Worm (Caenorhabditis elegans) whole organism, L2 larva: ENCODE results near the gene W09G10.9.

Source experiments
- R02D3.7 ChIP-seq: fragments of 150-350 bp; optimal IDR thresholded peaks from 2 replicates; lab custom pipeline; 2014; ENCODE audit warnings: missing biosample characterization, missing genetic modification characterization
- ZK546.5 ChIP-seq: sonication (generic microtip); optimal IDR thresholded peaks from 2 replicates; lab custom pipeline; 2017; ENCODE audit warnings: missing biosample characterization, missing genetic modification characterization
- alr-1 ChIP-seq: fragments of 150-350 bp; optimal IDR thresholded peaks from 2 replicates; lab custom pipeline; 2014; ENCODE audit warnings: missing biosample characterization, missing genetic modification characterization
- aly-2 ChIP-seq: fragments of 150-350 bp; optimal IDR thresholded peaks from 2 replicates; lab custom pipeline; 2014; ENCODE audit warnings: missing biosample characterization, missing genetic modification characterization
- ceh-16 ChIP-seq: fragments of 150-350 bp; optimal IDR thresholded peaks from 2 replicates; lab custom pipeline; 2014; ENCODE audit warnings: missing biosample characterization, missing genetic modification characterization
- crh-2 ChIP-seq: sonication (generic microtip); optimal IDR thresholded peaks from 2 replicates; lab custom pipeline; 2017; ENCODE audit warnings: missing biosample characterization, missing genetic modification characterization
- dmd-4 ChIP-seq: sonication (generic microtip); optimal IDR thresholded peaks from 2 replicates; lab custom pipeline; 2017; ENCODE audit warnings: missing biosample characterization, missing genetic modification characterization
- egl-27 ChIP-seq: sonication (generic microtip); optimal IDR thresholded peaks from 3 replicates; lab custom pipeline; 2017; ENCODE audit warnings: missing biosample characterization, missing genetic modification reagents, missing genetic modification characterization
- elt-1 ChIP-seq: fragments of 150-350 bp; optimal IDR thresholded peaks from 2 replicates; lab custom pipeline; 2014; ENCODE audit warnings: missing biosample characterization, missing genetic modification characterization
- elt-3 ChIP-seq: sonication (generic microtip); optimal IDR thresholded peaks from 2 replicates; lab custom pipeline; 2017; ENCODE audit warnings: missing biosample characterization, missing genetic modification characterization
- fos-1 ChIP-seq: fragments of 150-350 bp; optimal IDR thresholded peaks from 2 replicates; lab custom pipeline; 2014; ENCODE audit warnings: missing biosample characterization, missing genetic modification characterization
- gmeb-1 ChIP-seq: fragments of 150-350 bp; optimal IDR thresholded peaks from 2 replicates; lab custom pipeline; 2014; ENCODE audit warnings: missing biosample characterization, missing genetic modification characterization
- lin-11 ChIP-seq: fragments of 150-350 bp; sonication (generic microtip); optimal IDR thresholded peaks from 2 replicates; lab custom pipeline; 2014; ENCODE audit warnings: missing biosample characterization, missing genetic modification characterization, inconsistent platforms, mixed read lengths
- lin-13 ChIP-seq: fragments of 150-350 bp; optimal IDR thresholded peaks from 2 replicates; lab custom pipeline; 2014; ENCODE audit warnings: missing biosample characterization, missing genetic modification reagents, missing genetic modification characterization
- mab-5 ChIP-seq: fragments of 150-350 bp; optimal IDR thresholded peaks from 2 replicates; lab custom pipeline; 2014; ENCODE audit warnings: missing biosample characterization, missing genetic modification characterization
- mbf-1 ChIP-seq: sonication (generic microtip); optimal IDR thresholded peaks from 2 replicates; lab custom pipeline; 2017; ENCODE audit warnings: missing biosample characterization, missing genetic modification characterization
- nhr-11 ChIP-seq: fragments of 150-350 bp; optimal IDR thresholded peaks from 2 replicates; lab custom pipeline; 2014; ENCODE audit warnings: missing biosample characterization, missing genetic modification characterization
- nhr-12 ChIP-seq: fragments of 150-350 bp; optimal IDR thresholded peaks from 2 replicates; lab custom pipeline; 2014; ENCODE audit warnings: missing biosample characterization, missing genetic modification characterization
- nhr-129 ChIP-seq: fragments of 150-350 bp; optimal IDR thresholded peaks from 2 replicates; lab custom pipeline; 2014; ENCODE audit warnings: missing biosample characterization, missing genetic modification characterization
- nhr-23 ChIP-seq: fragments of 150-350 bp; optimal IDR thresholded peaks from 2 replicates; lab custom pipeline; 2014; ENCODE audit warnings: missing biosample characterization, missing genetic modification reagents, missing genetic modification characterization
- nhr-237 ChIP-seq: fragments of 150-350 bp; optimal IDR thresholded peaks from 2 replicates; lab custom pipeline; 2014; ENCODE audit warnings: missing biosample characterization, missing genetic modification characterization
- nhr-25 ChIP-seq: fragments of 150-350 bp; sonication (generic microtip); optimal IDR thresholded peaks from 3 replicates; lab custom pipeline; 2014; ENCODE audit warnings: missing biosample characterization, missing genetic modification characterization
- nhr-77 ChIP-seq: fragments of 150-350 bp; optimal IDR thresholded peaks from 2 replicates; lab custom pipeline; 2014; ENCODE audit warnings: missing biosample characterization, missing genetic modification characterization
- sem-4 ChIP-seq: fragments of 150-350 bp; optimal IDR thresholded peaks from 2 replicates; lab custom pipeline; 2014; ENCODE audit warnings: missing biosample characterization, missing genetic modification reagents, missing genetic modification characterization
- skn-1 ChIP-seq: sonication (generic microtip); optimal IDR thresholded peaks from 2 replicates; lab custom pipeline; 2017; ENCODE audit warnings: missing biosample characterization, missing genetic modification characterization
- sma-3 ChIP-seq: sonication (generic microtip); optimal IDR thresholded peaks from 2 replicates; lab custom pipeline; 2016; ENCODE audit warnings: missing genetic modification reagents, missing genetic modification characterization, missing compliant biosample characterization
- sma-9 ChIP-seq, 2 experiments: fragments of 150-350 bp in 1 of 2; sonication (generic microtip) in 1 of 2; optimal IDR thresholded peaks; 2 replicates each; lab custom pipeline; 2014 to 2016; ENCODE audit warnings: missing genetic modification characterization in 2 of 2, mild to moderate bottlenecking in 1 of 2, missing biosample characterization in 1 of 2, missing compliant biosample characterization in 1 of 2, missing genetic modification reagents in 1 of 2, moderate library complexity in 1 of 2
- snpc-4 ChIP-seq: fragments of 150-350 bp; optimal IDR thresholded peaks from 2 replicates; lab custom pipeline; 2014; ENCODE audit warnings: missing biosample characterization, missing genetic modification characterization
- unc-39 ChIP-seq: fragments of 150-350 bp; optimal IDR thresholded peaks from 2 replicates; lab custom pipeline; 2014; ENCODE audit warnings: missing biosample characterization, missing genetic modification characterization
- unc-55 ChIP-seq: fragments of 150-350 bp; sonication (generic microtip); optimal IDR thresholded peaks from 3 replicates; lab custom pipeline; 2014; ENCODE audit warnings: missing biosample characterization, missing genetic modification reagents, missing genetic modification characterization
- unc-62 ChIP-seq: fragments of 150-350 bp; optimal IDR thresholded peaks from 2 replicates; lab custom pipeline; 2014; ENCODE audit warnings: missing biosample characterization, missing genetic modification reagents, missing genetic modification characterization
- zag-1 ChIP-seq: fragments of 150-350 bp; optimal IDR thresholded peaks from 2 replicates; lab custom pipeline; 2014; ENCODE audit warnings: missing biosample characterization, missing genetic modification characterization
- ztf-11 ChIP-seq: sonication (generic microtip); optimal IDR thresholded peaks from 2 replicates; lab custom pipeline; 2017; ENCODE audit warnings: missing biosample characterization, missing genetic modification characterization
- ztf-4 ChIP-seq: fragments of 150-350 bp; optimal IDR thresholded peaks from 2 replicates; lab custom pipeline; 2014; ENCODE audit warnings: missing biosample characterization, missing genetic modification characterization

W09G10.9 gene

ce11 chrII:3553453-3553852 is 31.9 kb downstream of the W09G10.9 start, which contains the start of gene dnc-3 (continued):
- TF ChIP-seq zag-1 (tag; lab: Kevin White, UChicago), result no peak
- no peak for TF ChIP-seq elt-3 (tag; lab: Kevin White, UChicago)
- TF ChIP-seq nhr-25 (tag; lab: Kevin White, UChicago), result peak; percentile 57
- TF ChIP-seq alr-1 (tag; lab: Kevin White, UChicago), result no peak
- peak; percentile 66 for TF ChIP-seq sma-3
- no peak for TF ChIP-seq ZK546.5 (tag; lab: Kevin White, UChicago)
- TF ChIP-seq nhr-11 (tag; lab: Kevin White, UChicago), result no peak
- TF ChIP-seq sem-4 (tag; lab: Kevin White, UChicago), result no peak
- TF ChIP-seq mab-5 (tag; lab: Kevin White, UChicago), result no peak
- TF ChIP-seq ztf-11, result no peak
- TF ChIP-seq elt-1, result no peak
- no peak for TF ChIP-seq nhr-23 (tag; lab: Kevin White, UChicago)
- no peak for TF ChIP-seq unc-62

- TF ChIP-seq ztf-4 (tag; lab: Kevin White, UChicago) (no peak), snpc-4 (tag; lab: Kevin White, UChicago) (no peak), lin-11 (no peak)
Measured at ce11 chrII:3554673-3555072, 33.1 kb downstream of the W09G10.9 start.

DNA sequence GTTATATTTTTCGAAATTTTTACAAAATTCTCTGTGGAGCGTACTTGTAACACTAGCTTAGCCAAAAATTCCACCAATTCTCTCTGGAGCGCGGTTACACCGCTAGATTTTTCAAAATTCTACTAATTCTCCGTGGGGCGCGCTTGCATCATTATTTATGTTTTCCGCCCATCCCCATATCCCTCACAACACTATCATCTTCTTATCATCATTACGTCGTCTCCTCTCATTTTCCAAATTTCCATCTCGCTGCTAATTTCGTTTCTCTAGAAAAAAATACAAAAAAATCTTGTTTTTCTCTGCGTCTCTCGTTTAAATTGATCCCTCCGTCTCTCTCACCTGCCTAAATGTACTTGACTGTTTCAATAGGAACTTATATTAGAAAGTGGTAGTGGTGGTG is 33.7 kb downstream of the W09G10.9 start:
- TF ChIP-seq nhr-237 (tag; lab: Kevin White, UChicago), result no peak
- no peak for TF ChIP-seq alr-1 (tag; lab: Kevin White, UChicago)
- peak; percentile 54 for TF ChIP-seq sma-3
- no peak for TF ChIP-seq fos-1
- no peak for TF ChIP-seq gmeb-1

- TF ChIP-seq lin-11 (no peak), gmeb-1 (no peak), elt-3 (tag; lab: Kevin White, UChicago) (no peak), skn-1 (no peak), elt-1 (no peak), unc-55 (GFP tag; lab: Kevin White, UChicago) (no peak), unc-62 (no peak), ceh-16 (tag; lab: Kevin White, UChicago) (no peak), unc-39 (no peak), dmd-4 (no peak), lin-13 (GFP tag; lab: Kevin White, UChicago) (no peak), mbf-1 (no peak), nhr-77 (tag; lab: Kevin White, UChicago) (no peak), sem-4 (tag; lab: Kevin White, UChicago) (no peak), aly-2 (tag; lab: Kevin White, UChicago) (no peak), nhr-12 (no peak), ztf-4 (tag; lab: Kevin White, UChicago) (no peak), R02D3.7 (no peak), egl-27 (no peak), sma-3 (no peak)
Measured at ce11 chrII:3556584-3556983, 35.0 kb downstream of the W09G10.9 start.

DNA sequence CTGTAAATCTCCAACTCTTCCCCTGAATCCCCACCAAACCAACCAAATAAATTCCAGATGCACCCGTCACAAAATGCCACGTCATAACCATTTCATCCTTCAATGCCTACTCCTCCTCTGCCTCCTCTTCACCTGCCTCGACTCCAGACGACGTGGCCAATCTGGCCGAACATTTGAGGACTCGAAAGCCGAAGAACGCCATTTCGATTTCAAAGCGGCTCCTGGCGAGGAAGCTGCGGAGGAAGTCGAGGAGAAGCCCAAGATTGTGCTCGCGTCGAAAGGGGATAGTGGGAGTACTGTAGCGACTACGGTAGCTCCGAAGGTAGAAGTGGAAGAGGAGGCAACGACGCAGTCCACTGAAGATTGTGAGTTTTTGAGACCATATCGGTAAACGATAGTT is 35.8 kb downstream of the W09G10.9 start, which contains the start of gene lgc-45:
Gene lgc-45, plus strand, starts transcription at position 56 of the 400 bp plus-strand sequence.
- TF ChIP-seq aly-2 (tag; lab: Kevin White, UChicago) (no peak), nhr-25 (tag; lab: Kevin White, UChicago) (no peak), ztf-4 (tag; lab: Kevin White, UChicago) (no peak), nhr-129 (tag; lab: Kevin White, UChicago) (no peak)

ce11 chrII:3560592-3560991 is 39.0 kb downstream of the W09G10.9 start, which contains the start of gene W10G11.1:
Gene W10G11.1 (minus strand): TSS chrII:3560692.
- no peak for TF ChIP-seq crh-2 (tag; lab: Kevin White, UChicago)
- no peak for TF ChIP-seq ztf-11
- no peak for TF ChIP-seq ceh-16 (tag; lab: Kevin White, UChicago)
- TF ChIP-seq nhr-25 (tag; lab: Kevin White, UChicago), result no peak
- no peak for TF ChIP-seq sma-9 (GFP tag; optimal IDR thresholded peaks at IDR 0.05; lab: Kevin White, UChicago)
- TF ChIP-seq sma-9 (tag; optimal IDR thresholded peaks at IDR 0.05; lab: Kevin White, UChicago), result no peak
